Worm (Caenorhabditis elegans): ENCODE results near the gene glod-4.

DNA sequence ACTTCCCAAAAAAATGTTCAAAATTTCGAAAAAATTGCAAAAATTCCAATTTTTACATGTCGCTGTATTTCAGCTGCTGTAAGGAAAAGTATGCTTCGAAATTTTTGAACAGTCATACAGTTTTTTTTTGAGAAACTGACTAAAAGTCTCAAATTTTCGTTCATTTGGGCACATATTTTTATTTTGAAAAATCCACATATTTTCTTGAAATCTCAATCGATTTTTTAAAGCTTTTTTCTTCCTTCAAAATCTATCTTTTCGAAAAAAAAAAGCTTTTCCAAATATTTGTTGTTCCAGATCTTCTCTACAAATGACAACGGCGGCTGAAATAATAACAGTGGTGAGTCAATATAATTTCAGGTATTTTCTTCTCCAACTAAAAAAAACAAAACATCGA lies 43.6 kb downstream of the glod-4 start, which contains the start of gene asd-1:
- TF ChIP-seq dve-1 (tag; optimal IDR thresholded peaks at IDR 0.05) (no peak), ceh-19 (GFP tag; optimal IDR thresholded peaks at IDR 0.05) (no peak), ceh-24 (tag; optimal IDR thresholded peaks at IDR 0.05) (no peak), hlh-15 (tag; optimal IDR thresholded peaks at IDR 0.05) (no peak), che-1 (tag; optimal IDR thresholded peaks at IDR 0.05) (no peak), pha-4 (tag; optimal IDR thresholded peaks at IDR 0.05) (no peak), hlh-30 (tag; optimal IDR thresholded peaks at IDR 0.05; ENCODE audit: insufficient read depth) (no peak), K09A11.1 (tag; optimal IDR thresholded peaks at IDR 0.05; ENCODE audit: insufficient read depth) (no peak), ceh-45 (GFP tag; IDR thresholded peaks at IDR 0.05) (no peak)
